Worm (Caenorhabditis elegans) whole organism, L2 larva: ENCODE results near the gene ztf-8.

Experiments used
- F13H6.1 ChIP-seq: sonication (generic microtip); optimal IDR thresholded peaks from 2 replicates; lab custom pipeline; 2016; ENCODE audit warnings: missing genetic modification characterization, missing compliant biosample characterization
- R02D3.7 ChIP-seq: fragments of 150-350 bp; optimal IDR thresholded peaks from 2 replicates; lab custom pipeline; 2014; ENCODE audit warnings: missing biosample characterization, missing genetic modification characterization
- alr-1 ChIP-seq: fragments of 150-350 bp; optimal IDR thresholded peaks from 2 replicates; lab custom pipeline; 2014; ENCODE audit warnings: missing biosample characterization, missing genetic modification characterization
- aly-2 ChIP-seq: fragments of 150-350 bp; optimal IDR thresholded peaks from 2 replicates; lab custom pipeline; 2014; ENCODE audit warnings: missing biosample characterization, missing genetic modification characterization
- ama-1 ChIP-seq: fragments of 150-350 bp; optimal IDR thresholded peaks from 2 replicates; lab custom pipeline; 2018; ENCODE audit warnings: inconsistent platforms
- ceh-16 ChIP-seq: fragments of 150-350 bp; optimal IDR thresholded peaks from 2 replicates; lab custom pipeline; 2014; ENCODE audit warnings: missing biosample characterization, missing genetic modification characterization
- ceh-82 ChIP-seq: fragments of 150-350 bp; optimal IDR thresholded peaks from 2 replicates; lab custom pipeline; 2014; ENCODE audit warnings: missing biosample characterization, missing genetic modification characterization
- crh-2 ChIP-seq: sonication (generic microtip); optimal IDR thresholded peaks from 2 replicates; lab custom pipeline; 2017; ENCODE audit warnings: missing biosample characterization, missing genetic modification characterization
- egl-27 ChIP-seq: sonication (generic microtip); optimal IDR thresholded peaks from 3 replicates; lab custom pipeline; 2017; ENCODE audit warnings: missing biosample characterization, missing genetic modification reagents, missing genetic modification characterization
- elt-1 ChIP-seq: fragments of 150-350 bp; optimal IDR thresholded peaks from 2 replicates; lab custom pipeline; 2014; ENCODE audit warnings: missing biosample characterization, missing genetic modification characterization
- elt-3 ChIP-seq: sonication (generic microtip); optimal IDR thresholded peaks from 2 replicates; lab custom pipeline; 2017; ENCODE audit warnings: missing biosample characterization, missing genetic modification characterization
- fos-1 ChIP-seq: fragments of 150-350 bp; optimal IDR thresholded peaks from 2 replicates; lab custom pipeline; 2014; ENCODE audit warnings: missing biosample characterization, missing genetic modification characterization
- gmeb-1 ChIP-seq: fragments of 150-350 bp; optimal IDR thresholded peaks from 2 replicates; lab custom pipeline; 2014; ENCODE audit warnings: missing biosample characterization, missing genetic modification characterization
- lin-13 ChIP-seq: fragments of 150-350 bp; optimal IDR thresholded peaks from 2 replicates; lab custom pipeline; 2014; ENCODE audit warnings: missing biosample characterization, missing genetic modification reagents, missing genetic modification characterization
- lin-39 ChIP-seq: fragments of 150-350 bp; optimal IDR thresholded peaks from 2 replicates; lab custom pipeline; 2014; ENCODE audit warnings: missing biosample characterization, missing genetic modification reagents, missing genetic modification characterization
- mab-5 ChIP-seq: fragments of 150-350 bp; optimal IDR thresholded peaks from 2 replicates; lab custom pipeline; 2014; ENCODE audit warnings: missing biosample characterization, missing genetic modification characterization
- mbf-1 ChIP-seq: sonication (generic microtip); optimal IDR thresholded peaks from 2 replicates; lab custom pipeline; 2017; ENCODE audit warnings: missing biosample characterization, missing genetic modification characterization
- nhr-11 ChIP-seq: fragments of 150-350 bp; optimal IDR thresholded peaks from 2 replicates; lab custom pipeline; 2014; ENCODE audit warnings: missing biosample characterization, missing genetic modification characterization
- nhr-12 ChIP-seq: fragments of 150-350 bp; optimal IDR thresholded peaks from 2 replicates; lab custom pipeline; 2014; ENCODE audit warnings: missing biosample characterization, missing genetic modification characterization
- nhr-129 ChIP-seq: fragments of 150-350 bp; optimal IDR thresholded peaks from 2 replicates; lab custom pipeline; 2014; ENCODE audit warnings: missing biosample characterization, missing genetic modification characterization
- nhr-21 ChIP-seq: fragments of 150-350 bp; optimal IDR thresholded peaks from 2 replicates; lab custom pipeline; 2014; ENCODE audit warnings: missing biosample characterization, missing genetic modification characterization
- nhr-237 ChIP-seq: fragments of 150-350 bp; optimal IDR thresholded peaks from 2 replicates; lab custom pipeline; 2014; ENCODE audit warnings: missing biosample characterization, missing genetic modification characterization
- nhr-6 ChIP-seq: fragments of 150-350 bp; optimal IDR thresholded peaks from 2 replicates; lab custom pipeline; 2014; ENCODE audit warnings: missing biosample characterization, missing genetic modification characterization
- nhr-77 ChIP-seq: fragments of 150-350 bp; optimal IDR thresholded peaks from 2 replicates; lab custom pipeline; 2014; ENCODE audit warnings: missing biosample characterization, missing genetic modification characterization
- sem-4 ChIP-seq: fragments of 150-350 bp; optimal IDR thresholded peaks from 2 replicates; lab custom pipeline; 2014; ENCODE audit warnings: missing biosample characterization, missing genetic modification reagents, missing genetic modification characterization
- skn-1 ChIP-seq: sonication (generic microtip); optimal IDR thresholded peaks from 2 replicates; lab custom pipeline; 2017; ENCODE audit warnings: missing biosample characterization, missing genetic modification characterization
- sma-9 ChIP-seq, 2 experiments: fragments of 150-350 bp in 1 of 2; sonication (generic microtip) in 1 of 2; optimal IDR thresholded peaks; 2 replicates each; lab custom pipeline; 2014 to 2016; ENCODE audit warnings: missing genetic modification characterization in 2 of 2, mild to moderate bottlenecking in 1 of 2, missing biosample characterization in 1 of 2, missing compliant biosample characterization in 1 of 2, missing genetic modification reagents in 1 of 2, moderate library complexity in 1 of 2
- snpc-4 ChIP-seq: fragments of 150-350 bp; optimal IDR thresholded peaks from 2 replicates; lab custom pipeline; 2014; ENCODE audit warnings: missing biosample characterization, missing genetic modification characterization
- unc-55 ChIP-seq: fragments of 150-350 bp; sonication (generic microtip); optimal IDR thresholded peaks from 3 replicates; lab custom pipeline; 2014; ENCODE audit warnings: missing biosample characterization, missing genetic modification reagents, missing genetic modification characterization
- unc-62 ChIP-seq: fragments of 150-350 bp; optimal IDR thresholded peaks from 2 replicates; lab custom pipeline; 2014; ENCODE audit warnings: missing biosample characterization, missing genetic modification reagents, missing genetic modification characterization
- ztf-4 ChIP-seq: fragments of 150-350 bp; optimal IDR thresholded peaks from 2 replicates; lab custom pipeline; 2014; ENCODE audit warnings: missing biosample characterization, missing genetic modification characterization

The ztf-8 gene

ce11 chrIII:5294867-5295266 lies 21.6 kb upstream of the ztf-8 start (continued):
- TF ChIP-seq skn-1 (tag; lab: Kevin White, UChicago) (no peak), unc-55 (GFP tag; lab: Kevin White, UChicago) (peak; percentile 50)

ce11 chrIII:5294281-5294680 lies 21.0 kb upstream of the ztf-8 start:
- no peak for TF ChIP-seq mbf-1 (tag; lab: Kevin White, UChicago)
- no peak for TF ChIP-seq nhr-6 (tag; lab: Kevin White, UChicago)
- no peak for TF ChIP-seq nhr-11
- TF ChIP-seq ceh-82 (tag; lab: Kevin White, UChicago), result no peak

ce11 chrIII:5291281-5291680 lies 18.0 kb upstream of the ztf-8 start:
- TF ChIP-seq fos-1 (peak; percentile 46), nhr-21 (no peak)
- TF ChIP-seq, all 48 proteins: peak for 1

- TF ChIP-seq aly-2 (tag; lab: Kevin White, UChicago) (no peak), egl-27 (no peak), snpc-4 (tag; lab: Kevin White, UChicago) (no peak), mab-5 (tag; lab: Kevin White, UChicago) (no peak)
These were observed 17.0 kb upstream of the ztf-8 start for ce11 chrIII:5290230-5290629.

ce11 chrIII:5287877-5288276 lies 14.6 kb upstream of the ztf-8 start, which contains the start of gene T15B12.1:
Gene T15B12.1, plus strand, starts transcription at chrIII:5288177.
- TF ChIP-seq alr-1 (tag; lab: Kevin White, UChicago), result no peak
- TF ChIP-seq snpc-4 (tag; lab: Kevin White, UChicago), result no peak
- no peak for TF ChIP-seq ama-1 (lab: Kevin White, UChicago)
- no peak for TF ChIP-seq egl-27
- TF ChIP-seq fos-1, result no peak
- no peak for TF ChIP-seq ztf-4 (tag; lab: Kevin White, UChicago)
- no peak for TF ChIP-seq skn-1 (tag; lab: Kevin White, UChicago)
- no peak for TF ChIP-seq gmeb-1
- no peak for TF ChIP-seq lin-13 (GFP tag; lab: Kevin White, UChicago)
- TF ChIP-seq nhr-237 (tag; lab: Kevin White, UChicago), result no peak

- TF ChIP-seq ztf-4 (tag; lab: Kevin White, UChicago) (no peak), sem-4 (no peak), mbf-1 (tag; lab: Kevin White, UChicago) (no peak), nhr-77 (tag; lab: Kevin White, UChicago) (no peak), skn-1 (tag; lab: Kevin White, UChicago) (no peak), nhr-21 (no peak), F13H6.1 (no peak), sma-9 (GFP tag; optimal IDR thresholded peaks at IDR 0.05; lab: Kevin White, UChicago) (no peak), sma-9 (tag; optimal IDR thresholded peaks at IDR 0.05; lab: Kevin White, UChicago) (no peak), crh-2 (tag; lab: Kevin White, UChicago) (no peak), elt-1 (tag; lab: Kevin White, UChicago) (no peak), nhr-6 (tag; lab: Kevin White, UChicago) (no peak)
These were observed 12.9 kb upstream of the ztf-8 start, which contains the start of gene ZC395.11 for ce11 chrIII:5286205-5286604. Gene ZC395.11, minus strand, starts transcription at chrIII:5286305.

- no peak for TF ChIP-seq lin-39 (tag; lab: Kevin White, UChicago)
- no peak for TF ChIP-seq unc-55 (GFP tag; lab: Kevin White, UChicago)
- no peak for TF ChIP-seq fos-1
- no peak for TF ChIP-seq alr-1 (tag; lab: Kevin White, UChicago)
- TF ChIP-seq nhr-77 (tag; lab: Kevin White, UChicago), result no peak
- TF ChIP-seq mbf-1 (tag; lab: Kevin White, UChicago), result no peak
- no peak for TF ChIP-seq nhr-237 (tag; lab: Kevin White, UChicago)
- TF ChIP-seq aly-2 (tag; lab: Kevin White, UChicago), result no peak
- no peak for TF ChIP-seq unc-62
- TF ChIP-seq nhr-12 (tag; lab: Kevin White, UChicago), result no peak
- no peak for TF ChIP-seq nhr-129 (tag; lab: Kevin White, UChicago)
- TF ChIP-seq ceh-16 (tag; lab: Kevin White, UChicago), result no peak
- TF ChIP-seq ceh-82 (tag; lab: Kevin White, UChicago), result no peak
- TF ChIP-seq R02D3.7 (tag; lab: Kevin White, UChicago), result no peak
- no peak for TF ChIP-seq elt-3 (tag; lab: Kevin White, UChicago)
These were observed 12.2 kb upstream of the ztf-8 start for ce11 chrIII:5285484-5285883.
